Fruit fly (Drosophila melanogaster) whole organism, embryonic: ENCODE results near the gene h-cup.

Experiments used
- Ada2b ChIP-seq: fragments of 200-800 bp; sonication (Bioruptor generic); IDR thresholded peaks from 2 replicates; pipeline ENCODE4 v1.3.6; 2022; ENCODE audit warnings: missing biosample characterization, missing genetic modification characterization
- B-H2 ChIP-seq: fragments of 200-800 bp; sonication (Bioruptor generic); optimal IDR thresholded peaks from 2 replicates; lab custom pipeline; 2018; ENCODE audit warnings: missing biosample characterization, mild to moderate bottlenecking, missing genetic modification characterization
- CG11456 ChIP-seq: fragments of 200-800 bp; sonication (Bioruptor generic); IDR thresholded peaks from 3 replicates; pipeline ENCODE4 v1.3.6; 2022; ENCODE audit warnings: missing biosample characterization, missing genetic modification characterization
- CG12155 ChIP-seq: fragments of 200-800 bp; sonication (Bioruptor generic); optimal IDR thresholded peaks from 3 replicates; lab custom pipeline; 2016; ENCODE audit warnings: missing biosample characterization, missing genetic modification characterization
- CG16813 ChIP-seq: fragments of 200-800 bp; sonication (Bioruptor generic); IDR thresholded peaks from 3 replicates; pipeline ENCODE4 v1.3.6; 2022; ENCODE audit warnings: missing biosample characterization, missing genetic modification characterization; ENCODE audit not compliant: partially characterized antibody
- CG17328 ChIP-seq: fragments of 200-800 bp; sonication (Bioruptor generic); IDR thresholded peaks from 2 replicates; pipeline ENCODE4 v1.3.6; 2022; ENCODE audit warnings: missing biosample characterization, missing genetic modification characterization
- CG17361 ChIP-seq: fragments of 200-800 bp; sonication (Bioruptor generic); IDR thresholded peaks from 3 replicates; pipeline ENCODE4 v1.3.6; 2022; ENCODE audit warnings: missing biosample characterization, missing genetic modification characterization
- CG18476 ChIP-seq: fragments of 200-800 bp; sonication (Bioruptor generic); optimal IDR thresholded peaks from 2 replicates; lab custom pipeline; 2016; ENCODE audit warnings: missing biosample characterization, mild to moderate bottlenecking, missing genetic modification characterization
- CG18764 ChIP-seq: fragments of 200-800 bp; sonication (Bioruptor generic); optimal IDR thresholded peaks from 3 replicates; lab custom pipeline; 2016; ENCODE audit warnings: missing biosample characterization, missing genetic modification characterization
- CG4282 ChIP-seq: fragments of 200-800 bp; sonication (Bioruptor generic); optimal IDR thresholded peaks from 2 replicates; lab custom pipeline; 2016; ENCODE audit warnings: missing biosample characterization, missing genetic modification characterization
- CG4820 ChIP-seq: fragments of 200-800 bp; sonication (Bioruptor generic); optimal IDR thresholded peaks from 3 replicates; lab custom pipeline; 2016; ENCODE audit warnings: missing biosample characterization, missing genetic modification characterization
- CG6854 ChIP-seq: fragments of 200-800 bp; sonication (Bioruptor generic); optimal IDR thresholded peaks from 3 replicates; lab custom pipeline; 2017; ENCODE audit warnings: missing biosample characterization, mild to moderate bottlenecking, missing genetic modification characterization
- CG7839 ChIP-seq: fragments of 200-800 bp; sonication (Bioruptor generic); optimal IDR thresholded peaks from 3 replicates; lab custom pipeline; 2018; ENCODE audit warnings: missing biosample characterization, mild to moderate bottlenecking, missing genetic modification characterization, moderate library complexity
- CG7963 ChIP-seq: fragments of 200-800 bp; sonication (Bioruptor generic); IDR thresholded peaks from 3 replicates; pipeline ENCODE4 v1.3.6; 2022; ENCODE audit warnings: missing biosample characterization, missing genetic modification characterization; ENCODE audit not compliant: partially characterized antibody
- CG8359 ChIP-seq: fragments of 200-800 bp; sonication (Bioruptor generic); optimal IDR thresholded peaks from 2 replicates; lab custom pipeline; 2017; ENCODE audit warnings: missing biosample characterization, mild to moderate bottlenecking, missing genetic modification characterization, borderline replicate concordance
- CG8765 ChIP-seq: fragments of 200-800 bp; sonication (Bioruptor generic); IDR thresholded peaks from 2 replicates; pipeline ENCODE4 v1.3.6; 2022; ENCODE audit warnings: missing biosample characterization, missing genetic modification characterization
- CG8944 ChIP-seq: fragments of 200-800 bp; sonication (Bioruptor generic); optimal IDR thresholded peaks from 3 replicates; lab custom pipeline; 2016; ENCODE audit warnings: missing biosample characterization, missing genetic modification characterization
- CG9797 ChIP-seq: fragments of 200-800 bp; sonication (Bioruptor generic); optimal IDR thresholded peaks from 3 replicates; lab custom pipeline; 2018; ENCODE audit warnings: missing biosample characterization, mild to moderate bottlenecking, missing genetic modification characterization
- Dfd ChIP-seq, 2 experiments: fragments of >200 bp; optimal IDR thresholded peaks; 2 replicates each; lab custom pipeline; 2017; ENCODE audit warnings: missing biosample characterization in 2 of 2, missing genetic modification characterization in 2 of 2
- ERR ChIP-seq: fragments of 200-800 bp; sonication (Bioruptor generic); optimal IDR thresholded peaks from 2 replicates; lab custom pipeline; 2016; ENCODE audit warnings: missing biosample characterization, missing genetic modification characterization
- Ets65A ChIP-seq: fragments of 200-800 bp; sonication (Bioruptor generic); peaks from one replicate; lab custom pipeline; 2016; ENCODE audit warnings: missing biosample characterization, missing genetic modification characterization
- Gsc ChIP-seq: fragments of 200-800 bp; sonication (Bioruptor generic); IDR thresholded peaks from 2 replicates; pipeline ENCODE4 v1.3.6; 2022; ENCODE audit warnings: missing biosample characterization, missing genetic modification characterization
- HLH3B ChIP-seq: fragments of 200-800 bp; sonication (Bioruptor generic); IDR thresholded peaks from 2 replicates; pipeline ENCODE4 v1.3.6; 2022; ENCODE audit warnings: missing biosample characterization, missing genetic modification characterization
- HmgD ChIP-seq: fragments of 200-800 bp; sonication (Bioruptor generic); optimal IDR thresholded peaks from 3 replicates; lab custom pipeline; 2016; ENCODE audit warnings: missing biosample characterization, missing genetic modification characterization
- Hr78 ChIP-seq, 2 experiments: fragments of 200-800 bp in 1 of 2; fragments of >200 bp in 1 of 2; sonication (Bioruptor generic) in 1 of 2; optimal IDR thresholded peaks; 2 replicates each; lab custom pipeline; 2017 to 2019; ENCODE audit warnings: missing biosample characterization in 2 of 2, missing genetic modification characterization in 2 of 2, mild to moderate bottlenecking in 1 of 2, moderate library complexity in 1 of 2
- Mad ChIP-seq: fragments of 200-800 bp; sonication (Bioruptor generic); optimal IDR thresholded peaks from 2 replicates; lab custom pipeline; 2016; ENCODE audit warnings: missing biosample characterization, missing genetic modification characterization
- NC2β ChIP-seq: fragments of 200-800 bp; sonication (Bioruptor generic); optimal IDR thresholded peaks from 2 replicates; lab custom pipeline; 2016; ENCODE audit warnings: missing biosample characterization, missing genetic modification characterization
- NK7.1 ChIP-seq: fragments of 200-800 bp; sonication (Bioruptor generic); optimal IDR thresholded peaks from 3 replicates; lab custom pipeline; 2016; ENCODE audit warnings: missing biosample characterization, missing genetic modification characterization
- Nf-YA ChIP-seq: fragments of 200-800 bp; sonication (Bioruptor generic); IDR thresholded peaks from 2 replicates; pipeline ENCODE4 v1.3.6; 2022; ENCODE audit warnings: missing biosample characterization, missing genetic modification characterization
- NfI ChIP-seq: fragments of 200-800 bp; sonication (Bioruptor generic); optimal IDR thresholded peaks from 3 replicates; lab custom pipeline; 2018; ENCODE audit warnings: missing biosample characterization, mild to moderate bottlenecking, missing genetic modification characterization, moderate library complexity
- PHDP ChIP-seq: fragments of 200-800 bp; sonication (Bioruptor generic); optimal IDR thresholded peaks from 3 replicates; lab custom pipeline; 2018; ENCODE audit warnings: missing biosample characterization, mild to moderate bottlenecking, missing genetic modification characterization, moderate library complexity
- Rfx ChIP-seq: fragments of 200-800 bp; sonication (Bioruptor generic); IDR thresholded peaks from 2 replicates; pipeline ENCODE4 v1.3.6; 2022; ENCODE audit warnings: missing biosample characterization, missing genetic modification characterization
- Sox100B ChIP-seq: fragments of 200-800 bp; sonication (Bioruptor generic); optimal IDR thresholded peaks from 3 replicates; lab custom pipeline; 2018; ENCODE audit warnings: missing biosample characterization, mild to moderate bottlenecking, missing genetic modification characterization
- Sry-δ ChIP-seq: fragments of 200-800 bp; sonication (Bioruptor generic); optimal IDR thresholded peaks from 2 replicates; lab custom pipeline; 2016; ENCODE audit warnings: missing biosample characterization, missing genetic modification characterization
- Taf1 ChIP-seq: fragments of 200-800 bp; sonication (Bioruptor generic); IDR thresholded peaks from 2 replicates; pipeline ENCODE4 v1.3.6; 2022; ENCODE audit warnings: missing biosample characterization, missing genetic modification characterization
- al ChIP-seq: fragments of 200-800 bp; sonication (Bioruptor generic); IDR thresholded peaks from 2 replicates; pipeline ENCODE4 v1.3.6; 2022; ENCODE audit warnings: missing biosample characterization, missing genetic modification characterization
- ap ChIP-seq: fragments of 200-800 bp; sonication (Bioruptor generic); IDR thresholded peaks from 2 replicates; pipeline ENCODE4 v1.3.6; 2022; ENCODE audit warnings: missing biosample characterization, missing genetic modification characterization
- ara ChIP-seq: fragments of 200-800 bp; sonication (Bioruptor generic); IDR thresholded peaks from 2 replicates; pipeline ENCODE4 v1.3.6; 2022; ENCODE audit warnings: missing biosample characterization, missing genetic modification characterization
- chif ChIP-seq, 2 experiments: fragments of 200-800 bp; sonication (Bioruptor generic); optimal IDR thresholded peaks; 3 replicates each; lab custom pipeline; 2016; ENCODE audit warnings: missing biosample characterization in 2 of 2, missing genetic modification characterization in 2 of 2
- cwo ChIP-seq: fragments of 200-800 bp; sonication (Bioruptor generic); optimal IDR thresholded peaks from 3 replicates; lab custom pipeline; 2017; ENCODE audit warnings: missing biosample characterization, missing genetic modification characterization, mild to moderate bottlenecking, moderate library complexity, missing genetic modification reagents
- ewg ChIP-seq: fragments of 200-800 bp; sonication (Bioruptor generic); optimal IDR thresholded peaks from 3 replicates; lab custom pipeline; 2017; ENCODE audit warnings: mild to moderate bottlenecking, missing biosample characterization, missing genetic modification reagents, missing genetic modification characterization
- eyg ChIP-seq: fragments of 200-800 bp; sonication (Bioruptor generic); optimal IDR thresholded peaks from 3 replicates; lab custom pipeline; 2016; ENCODE audit warnings: missing biosample characterization, missing genetic modification characterization
- grn ChIP-seq: fragments of 200-800 bp; sonication (Bioruptor generic); optimal IDR thresholded peaks from 3 replicates; lab custom pipeline; 2017; ENCODE audit warnings: missing biosample characterization, missing genetic modification characterization
- ham ChIP-seq: fragments of 200-800 bp; sonication (Bioruptor generic); IDR thresholded peaks from 2 replicates; pipeline ENCODE4 v1.3.6; 2022; ENCODE audit warnings: missing biosample characterization, missing genetic modification characterization
- hkb ChIP-seq, 2 experiments: fragments of 200-800 bp in 1 of 2; fragments of >200 bp in 1 of 2; sonication (Bioruptor generic) in 1 of 2; IDR thresholded peaks in 1 of 2; optimal IDR thresholded peaks in 1 of 2; 2 replicates each; pipeline versions ENCODE4 v1.3.6 to Lab custom; 2017 to 2022; ENCODE audit warnings: missing biosample characterization in 1 of 2, missing genetic modification characterization in 1 of 2
- kay ChIP-seq: fragments of 200-800 bp; sonication (Bioruptor generic); optimal IDR thresholded peaks from 2 replicates; lab custom pipeline; 2016; ENCODE audit warnings: missing biosample characterization, missing genetic modification characterization
- lab ChIP-seq: fragments of 200-800 bp; sonication (Bioruptor generic); optimal IDR thresholded peaks from 3 replicates; lab custom pipeline; 2017; ENCODE audit warnings: missing biosample characterization, missing genetic modification characterization, mild to moderate bottlenecking, moderate library complexity, missing genetic modification reagents
- lmd ChIP-seq: fragments of 200-800 bp; sonication (Bioruptor generic); IDR thresholded peaks from 2 replicates; pipeline ENCODE4 v1.3.6; 2022; ENCODE audit warnings: missing biosample characterization, missing genetic modification characterization
- p53 ChIP-seq: fragments of 200-800 bp; sonication (Bioruptor generic); optimal IDR thresholded peaks from 2 replicates; lab custom pipeline; 2016; ENCODE audit warnings: missing biosample characterization, missing genetic modification characterization
- pum ChIP-seq: fragments of 200-800 bp; sonication (Bioruptor generic); optimal IDR thresholded peaks from 2 replicates; lab custom pipeline; 2016; ENCODE audit warnings: missing biosample characterization, missing genetic modification characterization
- sens-2 ChIP-seq: fragments of 200-800 bp; sonication (Bioruptor generic); IDR thresholded peaks from 2 replicates; pipeline ENCODE4 v1.3.6; 2022; ENCODE audit warnings: missing biosample characterization, missing genetic modification characterization
- trh ChIP-seq: fragments of 200-800 bp; sonication (Bioruptor generic); optimal IDR thresholded peaks from 2 replicates; lab custom pipeline; 2016; ENCODE audit warnings: missing biosample characterization, missing genetic modification characterization

h-cup gene

dm6 chr3R:15350993-15351426 lies 31.7 kb downstream of the h-cup start, which contains the start of the genes Trs33 and Tmtc4 (continued):
- TF ChIP-seq kay (GFP tag; lab: Kevin White, UChicago) (no peak), Sry-δ (GFP tag; lab: Kevin White, UChicago) (no peak), p53 (GFP tag; lab: Kevin White, UChicago) (no peak), CG7963 (GFP tag; lab: Robert Waterston, UW) (no peak), CG9797 (no peak), pum (GFP tag; lab: Kevin White, UChicago) (no peak), Ets65A (peak; percentile 69), CG8765 (GFP tag; lab: Robert Waterston, UW) (no peak), CG4820 (GFP tag; lab: Kevin White, UChicago) (no peak), CG6854 (GFP tag; lab: Kevin White, UChicago) (no peak), HmgD (GFP tag; lab: Kevin White, UChicago) (no peak), CG8359 (GFP tag; lab: Kevin White, UChicago) (no peak), chif (GFP tag; optimal IDR thresholded peaks at IDR 0.05; lab: Kevin White, UChicago) (no peak), NfI (GFP tag; lab: Kevin White, UChicago) (peak; percentile 3), eyg (GFP tag; lab: Kevin White, UChicago) (no peak), Dfd (GFP tag; optimal IDR thresholded peaks at IDR 0.05; lab: Kevin White, UChicago) (no peak), ham (GFP tag; lab: Robert Waterston, UW) (no peak), CG18764 (GFP tag; lab: Kevin White, UChicago) (no peak), Taf1 (GFP tag; lab: Robert Waterston, UW) (no peak), NC2β (no peak), ewg (GFP tag; lab: Kevin White, UChicago) (no peak), trh (GFP tag; lab: Kevin White, UChicago) (no peak), Sox100B (GFP tag; lab: Kevin White, UChicago) (no peak), grn (GFP tag; lab: Kevin White, UChicago) (no peak), ara (no peak), Ada2b (GFP tag; lab: Robert Waterston, UW) (peak; percentile 35; the same call in 1 of the 2 replicates), CG4282 (no peak), NK7.1 (GFP tag; lab: Kevin White, UChicago) (no peak), CG8944 (no peak), PHDP (peak; percentile 51), Mad (no peak), Nf-YA (GFP tag; lab: Robert Waterston, UW) (no peak), CG11456 (no peak), ERR (no peak), Hr78 (GFP tag; optimal IDR thresholded peaks at IDR 0.05; lab: Kevin White, UChicago) (no peak), CG18476 (GFP tag; lab: Kevin White, UChicago) (no peak), CG16813 (no peak), Gsc (GFP tag; lab: Robert Waterston, UW) (no peak), CG12155 (GFP tag; lab: Kevin White, UChicago) (peak; percentile 28), al (GFP tag; lab: Robert Waterston, UW) (no peak), CG7839 (tag; lab: Kevin White, UChicago) (no peak), cwo (no peak), sens-2 (GFP tag; lab: Robert Waterston, UW) (no peak), HLH3B (no peak), B-H2 (GFP tag; lab: Kevin White, UChicago) (peak; percentile 61), CG17328 (GFP tag; lab: Robert Waterston, UW) (no peak), lmd (GFP tag; lab: Robert Waterston, UW) (no peak), lab (GFP tag; lab: Kevin White, UChicago) (no peak), ap (GFP tag; lab: Robert Waterston, UW) (no peak), hkb (optimal IDR thresholded peaks at IDR 0.05; lab: Kevin White, UChicago) (no peak), hkb (GFP tag; IDR thresholded peaks at IDR 0.05; lab: Robert Waterston, UW) (no peak), CG17361 (peak; percentile 57; the same call in 2 of the 3 replicates), Rfx (GFP tag; lab: Robert Waterston, UW) (no peak; the same call in 1 of the 2 replicates)
